Worm (Caenorhabditis elegans) whole organism, late embryonic: Measurements from ENCODE around the gene Y73B6BL.31.

Experiments
- C08G9.2 ChIP-seq: sonication (generic microtip); optimal IDR thresholded peaks from 2 replicates; lab custom pipeline; 2016; ENCODE audit warnings: mild to moderate bottlenecking, missing genetic modification characterization, moderate library complexity, missing compliant biosample characterization
- C38D4.7 ChIP-seq: fragments of 200-800 bp; sonication (Bioruptor generic); optimal IDR thresholded peaks from 2 replicates; lab custom pipeline; 2018; ENCODE audit warnings: mild to moderate bottlenecking, missing genetic modification characterization, moderate library complexity, missing compliant biosample characterization
- F13H6.1 ChIP-seq: sonication (generic microtip); optimal IDR thresholded peaks from 2 replicates; lab custom pipeline; 2016; ENCODE audit warnings: missing genetic modification characterization, missing compliant biosample characterization
- K09A11.1 ChIP-seq: sonication (generic microtip); optimal IDR thresholded peaks from 2 replicates; lab custom pipeline; 2017; ENCODE audit warnings: antibody characterized with exemption, mild to moderate bottlenecking, missing genetic modification characterization, missing compliant biosample characterization; ENCODE audit not compliant: insufficient read depth
- ceh-18 ChIP-seq: sonication (generic microtip); optimal IDR thresholded peaks from 2 replicates; lab custom pipeline; 2016; ENCODE audit warnings: missing genetic modification characterization, missing compliant biosample characterization
- ceh-19 ChIP-seq: fragments of 200-800 bp; sonication (Bioruptor generic); optimal IDR thresholded peaks from 2 replicates; lab custom pipeline; 2018; ENCODE audit warnings: mild to moderate bottlenecking, missing genetic modification characterization, missing compliant biosample characterization
- ceh-2 ChIP-seq: sonication (generic microtip); optimal IDR thresholded peaks from 2 replicates; lab custom pipeline; 2016; ENCODE audit warnings: missing genotype, missing genetic modification characterization, missing compliant biosample characterization
- ceh-22 ChIP-seq: sonication (generic microtip); optimal IDR thresholded peaks from 2 replicates; lab custom pipeline; 2017; ENCODE audit warnings: missing biosample characterization, missing genetic modification characterization
- ceh-31 ChIP-seq: sonication (generic microtip); optimal IDR thresholded peaks from 2 replicates; lab custom pipeline; 2016; ENCODE audit warnings: missing genetic modification characterization, missing compliant biosample characterization
- ceh-34 ChIP-seq: sonication (generic microtip); optimal IDR thresholded peaks from 2 replicates; lab custom pipeline; 2016; ENCODE audit warnings: mild to moderate bottlenecking, missing genetic modification characterization, missing compliant biosample characterization
- ceh-48 ChIP-seq: sonication (generic microtip); optimal IDR thresholded peaks from 2 replicates; lab custom pipeline; 2016; ENCODE audit warnings: missing genetic modification characterization, inconsistent platforms, missing compliant biosample characterization
- elt-2 ChIP-seq: sonication (generic microtip); optimal IDR thresholded peaks from 2 replicates; lab custom pipeline; 2016; ENCODE audit warnings: missing genetic modification reagents, missing genetic modification characterization, missing compliant biosample characterization
- elt-4 ChIP-seq: sonication (generic microtip); optimal IDR thresholded peaks from 2 replicates; lab custom pipeline; 2016; ENCODE audit warnings: missing genetic modification characterization, missing compliant biosample characterization
- hlh-15 ChIP-seq: sonication (generic microtip); optimal IDR thresholded peaks from 2 replicates; lab custom pipeline; 2016; ENCODE audit warnings: missing genetic modification characterization, missing compliant biosample characterization
- hlh-6 ChIP-seq: sonication (generic microtip); optimal IDR thresholded peaks from 2 replicates; lab custom pipeline; 2016; ENCODE audit warnings: missing genotype, missing genetic modification characterization, missing compliant biosample characterization
- hlh-8 ChIP-seq: sonication (generic microtip); optimal IDR thresholded peaks from 2 replicates; lab custom pipeline; 2016; ENCODE audit warnings: missing genotype, missing genetic modification characterization, missing compliant biosample characterization
- lim-6 ChIP-seq: sonication (generic microtip); optimal IDR thresholded peaks from 2 replicates; lab custom pipeline; 2016; ENCODE audit warnings: missing genetic modification characterization, missing compliant biosample characterization
- madf-2 ChIP-seq: sonication (generic microtip); optimal IDR thresholded peaks from 2 replicates; lab custom pipeline; 2017; ENCODE audit warnings: missing genetic modification characterization, missing compliant biosample characterization
- mec-3 ChIP-seq: sonication (generic microtip); optimal IDR thresholded peaks from 2 replicates; lab custom pipeline; 2016; ENCODE audit warnings: borderline replicate concordance, missing genetic modification characterization, missing compliant biosample characterization
- nfya-1 ChIP-seq: sonication (generic microtip); optimal IDR thresholded peaks from 2 replicates; lab custom pipeline; 2017; ENCODE audit warnings: missing genetic modification characterization, mild to moderate bottlenecking, missing compliant biosample characterization, antibody characterized with exemption, moderate library complexity
- nhr-11 ChIP-seq: fragments of 150-350 bp; optimal IDR thresholded peaks from 2 replicates; lab custom pipeline; 2014; ENCODE audit warnings: missing biosample characterization, missing genetic modification characterization
- nhr-232 ChIP-seq: sonication (generic microtip); optimal IDR thresholded peaks from 2 replicates; lab custom pipeline; 2016; ENCODE audit warnings: missing genetic modification characterization, missing compliant biosample characterization
- npax-4 ChIP-seq: sonication (generic microtip); optimal IDR thresholded peaks from 2 replicates; lab custom pipeline; 2016; ENCODE audit warnings: missing genetic modification characterization, missing compliant biosample characterization
- odd-2 ChIP-seq: sonication (generic microtip); optimal IDR thresholded peaks from 2 replicates; lab custom pipeline; 2017; ENCODE audit warnings: antibody characterized with exemption, mild to moderate bottlenecking, missing genetic modification characterization, missing compliant biosample characterization
- pat-9 ChIP-seq: fragments of 200-800 bp; sonication (Bioruptor generic); optimal IDR thresholded peaks from 2 replicates; lab custom pipeline; 2018; ENCODE audit warnings: mild to moderate bottlenecking, missing genetic modification characterization, moderate library complexity, missing compliant biosample characterization
- pax-1 ChIP-seq: fragments of 150-350 bp; optimal IDR thresholded peaks from 2 replicates; lab custom pipeline; 2014; ENCODE audit warnings: missing biosample characterization, missing genetic modification characterization
- pha-2 ChIP-seq: sonication (generic microtip); optimal IDR thresholded peaks from 2 replicates; lab custom pipeline; 2017; ENCODE audit warnings: mild to moderate bottlenecking, missing genetic modification characterization, missing compliant biosample characterization
- pha-4 ChIP-seq: fragments of 150-350 bp; optimal IDR thresholded peaks from 2 replicates; lab custom pipeline; 2018; ENCODE audit warnings: missing biosample characterization, missing genetic modification reagents, missing genetic modification characterization
- ref-2 ChIP-seq: sonication (generic microtip); optimal IDR thresholded peaks from 2 replicates; lab custom pipeline; 2016; ENCODE audit warnings: missing genetic modification characterization, missing compliant biosample characterization
- sdc-2 ChIP-seq: sonication (generic microtip); optimal IDR thresholded peaks from 2 replicates; lab custom pipeline; 2016; ENCODE audit warnings: missing genotype, missing genetic modification characterization, missing compliant biosample characterization
- sox-4 ChIP-seq: sonication (generic microtip); optimal IDR thresholded peaks from 2 replicates; lab custom pipeline; 2017; ENCODE audit warnings: mild to moderate bottlenecking, missing genetic modification characterization, inconsistent platforms, missing compliant biosample characterization
- syd-9 ChIP-seq: sonication (generic microtip); optimal IDR thresholded peaks from 2 replicates; lab custom pipeline; 2016; ENCODE audit warnings: mild to moderate bottlenecking, missing genetic modification characterization, moderate library complexity, missing compliant biosample characterization
- tbx-2 ChIP-seq: sonication (generic microtip); optimal IDR thresholded peaks from 2 replicates; lab custom pipeline; 2016; ENCODE audit warnings: missing genetic modification characterization, missing compliant biosample characterization
- tbx-7 ChIP-seq: sonication (generic microtip); optimal IDR thresholded peaks from 2 replicates; lab custom pipeline; 2016; ENCODE audit warnings: missing genotype, missing genetic modification characterization, missing compliant biosample characterization
- ttx-3 ChIP-seq: sonication (generic microtip); optimal IDR thresholded peaks from 2 replicates; lab custom pipeline; 2016; ENCODE audit warnings: missing genetic modification reagents, missing genetic modification characterization, missing compliant biosample characterization
- unc-3 ChIP-seq, 2 experiments: fragments of 200-800 bp in 1 of 2; sonication (Bioruptor generic) in 1 of 2; sonication (generic microtip) in 1 of 2; conservative IDR thresholded peaks in 1 of 2; optimal IDR thresholded peaks in 1 of 2; 2 replicates each; pipeline versions ENCODE4 v1.3.6 to Lab custom; 2016 to 2022; ENCODE audit warnings: missing compliant biosample characterization in 2 of 2, missing genetic modification characterization in 2 of 2, missing genetic modification reagents in 1 of 2
- unc-86 ChIP-seq: sonication (generic microtip); optimal IDR thresholded peaks from 2 replicates; lab custom pipeline; 2016; ENCODE audit warnings: missing genetic modification characterization, missing compliant biosample characterization
- ztf-16 ChIP-seq: sonication (generic microtip); optimal IDR thresholded peaks from 2 replicates; lab custom pipeline; 2017; ENCODE audit warnings: missing genetic modification characterization, missing compliant biosample characterization

Y73B6BL.31 gene

DNA sequence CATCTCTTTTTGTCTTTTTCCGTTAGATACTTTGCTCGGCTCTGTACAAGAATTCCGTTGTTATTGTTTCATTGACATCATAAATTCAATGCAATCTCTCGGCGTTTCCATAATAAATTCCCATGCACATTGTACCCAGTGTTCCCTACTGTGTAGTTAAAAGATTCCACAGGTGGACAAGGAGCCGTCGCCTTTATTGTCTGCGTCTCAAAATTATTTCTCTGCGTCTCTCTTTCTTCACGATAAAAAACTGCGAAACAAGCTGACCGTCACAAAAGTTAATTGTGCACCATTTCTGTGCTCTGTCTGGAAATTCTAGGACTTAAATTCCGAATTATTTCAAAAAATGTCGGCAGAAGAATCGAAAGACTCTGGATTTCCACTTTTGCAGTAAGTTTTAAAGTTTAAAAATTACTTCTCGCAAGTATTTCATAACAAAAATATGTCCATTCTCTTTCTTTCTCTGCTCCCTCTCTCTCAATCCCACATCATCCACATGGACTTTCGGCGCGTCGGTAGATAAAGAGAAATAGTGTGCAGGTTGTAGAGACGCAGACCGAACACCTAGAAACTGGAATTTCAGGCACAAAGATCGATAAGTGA, 416 bp downstream of the Y73B6BL.31 start:
- TF ChIP-seq hlh-8 (tag; lab: Kevin White, UChicago) (no peak), pha-4 (no peak), lim-6 (tag; lab: Kevin White, UChicago) (no peak)

- TF ChIP-seq C38D4.7 (GFP tag; lab: Kevin White, UChicago) (no peak), ztf-16 (tag; lab: Kevin White, UChicago) (no peak), ceh-22 (tag; lab: Kevin White, UChicago) (no peak)
Measured at ce11 chrIV:6443018-6443417, 1.3 kb downstream of the Y73B6BL.31 start.

- no peak for TF ChIP-seq C38D4.7 (GFP tag; lab: Kevin White, UChicago)
- TF ChIP-seq pha-2 (tag; lab: Kevin White, UChicago), result no peak
- no peak for TF ChIP-seq ceh-18 (tag; lab: Kevin White, UChicago)
- no peak for TF ChIP-seq nfya-1 (tag; lab: Kevin White, UChicago)
- TF ChIP-seq hlh-8 (tag; lab: Kevin White, UChicago), result no peak
- no peak for TF ChIP-seq elt-2 (tag; lab: Kevin White, UChicago)
- no peak for TF ChIP-seq ref-2 (tag; lab: Kevin White, UChicago)
- TF ChIP-seq madf-2 (tag; lab: Kevin White, UChicago), result no peak
- no peak for TF ChIP-seq tbx-2 (tag; lab: Kevin White, UChicago)
Measured at ce11 chrIV:6457472-6457871, 15.8 kb downstream of the Y73B6BL.31 start, which contains the start of gene lgc-10. lgc-10 (minus strand) TSS chrIV:6457572.

DNA sequence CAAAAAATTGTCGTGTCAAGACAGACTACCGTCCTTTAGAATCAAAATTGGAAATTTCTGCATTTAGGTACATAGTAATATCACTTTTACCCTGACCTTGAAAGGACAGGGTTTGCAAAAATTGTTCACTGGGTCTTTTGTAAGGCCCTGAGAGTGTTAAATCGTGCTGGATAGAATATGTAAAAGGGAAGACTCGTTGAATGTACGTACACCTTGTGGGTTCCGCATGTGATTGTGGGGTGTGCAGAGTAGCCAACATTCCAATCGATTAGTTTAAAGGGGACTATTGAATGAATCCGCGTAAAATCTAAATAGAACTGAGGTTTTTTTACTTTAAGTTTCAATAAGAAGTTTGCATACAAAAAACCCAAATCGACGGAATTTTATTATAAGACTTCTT, 18.9 kb downstream of the Y73B6BL.31 start:
- TF ChIP-seq elt-4 (no peak), odd-2 (no peak), ref-2 (tag; lab: Kevin White, UChicago) (no peak), hlh-6 (tag; lab: Kevin White, UChicago) (no peak), npax-4 (tag; lab: Kevin White, UChicago) (no peak), F13H6.1 (no peak), hlh-15 (tag; lab: Kevin White, UChicago) (no peak)

ce11 chrIV:6464005-6464404, 22.3 kb downstream of the Y73B6BL.31 start, which contains the start of gene acr-25:
acr-25 (plus strand) TSS chrIV:6464305.
- no peak for TF ChIP-seq ttx-3
- TF ChIP-seq ceh-2 (tag; lab: Kevin White, UChicago), result no peak
- TF ChIP-seq nfya-1 (tag; lab: Kevin White, UChicago), result no peak
- TF ChIP-seq hlh-6 (tag; lab: Kevin White, UChicago), result no peak
- no peak for TF ChIP-seq tbx-7
- no peak for TF ChIP-seq ceh-19 (GFP tag; lab: Kevin White, UChicago)
- TF ChIP-seq nhr-232 (tag; lab: Kevin White, UChicago), result no peak
- no peak for TF ChIP-seq sox-4
- no peak for TF ChIP-seq K09A11.1 (tag; lab: Kevin White, UChicago)
- TF ChIP-seq ceh-22 (tag; lab: Kevin White, UChicago), result no peak
- TF ChIP-seq pax-1 (tag; lab: Kevin White, UChicago), result no peak
- no peak for TF ChIP-seq pat-9 (tag; lab: Kevin White, UChicago)
- TF ChIP-seq ceh-31 (tag; lab: Kevin White, UChicago), result no peak
- no peak for TF ChIP-seq unc-86 (tag; lab: Kevin White, UChicago)
- no peak for TF ChIP-seq lim-6 (tag; lab: Kevin White, UChicago)
- no peak for TF ChIP-seq syd-9 (tag; lab: Kevin White, UChicago)

DNA sequence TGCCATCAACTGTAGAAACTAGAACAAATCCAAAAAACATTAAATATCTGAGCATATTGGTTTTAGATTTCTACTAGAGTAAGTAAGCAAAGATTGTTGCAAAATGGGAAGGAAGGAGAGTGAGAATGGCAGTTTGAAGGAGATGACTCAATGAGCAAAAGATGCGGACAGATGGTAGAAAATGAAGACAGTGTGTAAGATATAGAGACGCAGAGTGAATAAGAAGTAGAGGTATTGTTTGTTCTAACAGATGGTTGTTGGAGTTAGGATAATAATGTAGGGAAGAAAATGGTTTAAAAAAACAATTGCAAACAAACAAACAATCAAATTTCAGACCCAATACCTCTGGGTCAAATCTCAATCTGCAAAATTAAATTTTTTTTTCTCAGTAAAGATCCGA, 29.5 kb downstream of the Y73B6BL.31 start, which contains the start of gene tmed-13:
TSS of gene tmed-13 (minus strand) at position 169 of the 400 bp plus-strand sequence.
- TF ChIP-seq nhr-11 (tag; lab: Kevin White, UChicago), result no peak
- no peak for TF ChIP-seq unc-3 (GFP tag; conservative IDR thresholded peaks at IDR 0.05; lab: Robert Waterston, UW)
- TF ChIP-seq unc-3 (tag; optimal IDR thresholded peaks at IDR 0.05; lab: Kevin White, UChicago), result no peak
- TF ChIP-seq C08G9.2 (tag; lab: Kevin White, UChicago), result no peak
- TF ChIP-seq elt-2 (tag; lab: Kevin White, UChicago), result no peak
- no peak for TF ChIP-seq ztf-16 (tag; lab: Kevin White, UChicago)
- TF ChIP-seq pat-9 (tag; lab: Kevin White, UChicago), result no peak
- TF ChIP-seq ceh-34 (tag; lab: Kevin White, UChicago), result no peak
- TF ChIP-seq ceh-48 (tag; lab: Kevin White, UChicago), result no peak
- TF ChIP-seq elt-4, result no peak
- TF ChIP-seq mec-3 (tag; lab: Kevin White, UChicago), result no peak
- no peak for TF ChIP-seq sdc-2 (tag; lab: Kevin White, UChicago)
